Fruit fly (Drosophila melanogaster) whole organism, prepupa: ENCODE data around the gene Wdr24.
A peak's percentile ranks its signal among the peaks of the same experiment; 100 is the strongest.

ENCODE experiments used
- CG10631 ChIP-seq: fragments of 200-800 bp; sonication (Bioruptor generic); optimal IDR thresholded peaks from 2 replicates; lab custom pipeline; 2016; ENCODE audit warnings: missing biosample characterization, missing genetic modification characterization
- CG10669 ChIP-seq: fragments of 200-800 bp; sonication (Bioruptor generic); optimal IDR thresholded peaks from 3 replicates; lab custom pipeline; 2018; ENCODE audit warnings: missing biosample characterization, mild to moderate bottlenecking, missing genetic modification characterization, moderate library complexity
- CG11294 ChIP-seq: fragments of 200-800 bp; sonication (Bioruptor generic); IDR thresholded peaks from 2 replicates; pipeline ENCODE4 v1.3.6; 2022; ENCODE audit warnings: missing biosample characterization, missing genetic modification characterization
- CG11762 ChIP-seq: fragments of 200-800 bp; sonication (Bioruptor generic); optimal IDR thresholded peaks from 3 replicates; lab custom pipeline; 2016; ENCODE audit warnings: missing biosample characterization, missing genetic modification characterization; ENCODE audit not compliant: insufficient read depth
- CG11902 ChIP-seq: fragments of 200-800 bp; sonication (Bioruptor generic); optimal IDR thresholded peaks from 3 replicates; lab custom pipeline; 2016; ENCODE audit warnings: missing biosample characterization, missing genetic modification characterization
- CG1621 ChIP-seq: fragments of 200-800 bp; sonication (Bioruptor generic); optimal IDR thresholded peaks from 3 replicates; lab custom pipeline; 2018; ENCODE audit warnings: missing biosample characterization, mild to moderate bottlenecking, missing genetic modification characterization
- CG16779 ChIP-seq: fragments of 200-800 bp; sonication (Bioruptor generic); optimal IDR thresholded peaks from 3 replicates; lab custom pipeline; 2017; ENCODE audit warnings: missing biosample characterization, mild to moderate bottlenecking, missing genetic modification characterization
- CG31627 ChIP-seq: fragments of 200-800 bp; sonication (Bioruptor generic); optimal IDR thresholded peaks from 3 replicates; lab custom pipeline; 2016; ENCODE audit warnings: missing biosample characterization, missing genetic modification characterization
- CG34406 ChIP-seq: fragments of 200-800 bp; sonication (Bioruptor generic); optimal IDR thresholded peaks from 3 replicates; lab custom pipeline; 2016; ENCODE audit warnings: missing biosample characterization, missing genetic modification characterization
- CG3919 ChIP-seq: fragments of 200-800 bp; sonication (Bioruptor generic); optimal IDR thresholded peaks from 3 replicates; lab custom pipeline; 2016; ENCODE audit warnings: missing biosample characterization, missing genetic modification characterization
- CG4318 ChIP-seq: fragments of 200-800 bp; sonication (Bioruptor generic); optimal IDR thresholded peaks from 3 replicates; lab custom pipeline; 2017; ENCODE audit warnings: missing biosample characterization, mild to moderate bottlenecking, missing genetic modification characterization
- CG6163 ChIP-seq: fragments of 200-800 bp; sonication (Bioruptor generic); IDR thresholded peaks from 3 replicates; pipeline ENCODE4 v1.3.6; 2022; ENCODE audit warnings: missing biosample characterization, missing genetic modification characterization
- CG6276 ChIP-seq: fragments of 200-800 bp; sonication (Bioruptor generic); optimal IDR thresholded peaks from 2 replicates; lab custom pipeline; 2017; ENCODE audit warnings: missing biosample characterization, mild to moderate bottlenecking, missing genetic modification characterization
- CG6792 ChIP-seq: fragments of 200-800 bp; sonication (Bioruptor generic); optimal IDR thresholded peaks from 3 replicates; lab custom pipeline; 2016; ENCODE audit warnings: missing biosample characterization, missing genetic modification characterization
- CG6808 ChIP-seq: fragments of 200-800 bp; sonication (Bioruptor generic); optimal IDR thresholded peaks from 3 replicates; lab custom pipeline; 2017; ENCODE audit warnings: missing biosample characterization, missing genetic modification characterization, mild to moderate bottlenecking, moderate library complexity, missing genetic modification reagents
- CG6854 ChIP-seq: fragments of 200-800 bp; sonication (Bioruptor generic); optimal IDR thresholded peaks from 2 replicates; lab custom pipeline; 2017; ENCODE audit warnings: missing biosample characterization, mild to moderate bottlenecking, missing genetic modification characterization
- CG7368 ChIP-seq: fragments of 200-800 bp; sonication (Bioruptor generic); optimal IDR thresholded peaks from 3 replicates; lab custom pipeline; 2016; ENCODE audit warnings: missing biosample characterization, missing genetic modification characterization
- CG8119 ChIP-seq: fragments of 200-800 bp; sonication (Bioruptor generic); IDR thresholded peaks from 3 replicates; pipeline ENCODE4 v1.3.6; 2022; ENCODE audit warnings: missing biosample characterization, missing genetic modification characterization
- CG8632 ChIP-seq: fragments of 200-800 bp; sonication (Bioruptor generic); optimal IDR thresholded peaks from 3 replicates; lab custom pipeline; 2016; ENCODE audit warnings: missing biosample characterization, missing genetic modification characterization
- CG9139 ChIP-seq: fragments of 200-800 bp; sonication (Bioruptor generic); optimal IDR thresholded peaks from 3 replicates; lab custom pipeline; 2017; ENCODE audit warnings: missing biosample characterization, mild to moderate bottlenecking, missing genetic modification characterization
- Eip75B ChIP-seq: fragments of 200-800 bp; sonication (Bioruptor generic); optimal IDR thresholded peaks from 3 replicates; lab custom pipeline; 2016; ENCODE audit warnings: missing biosample characterization, missing genetic modification characterization
- Eip78C ChIP-seq: fragments of 200-800 bp; sonication (Bioruptor generic); peaks from one replicate; lab custom pipeline; 2016; ENCODE audit warnings: missing biosample characterization, missing genetic modification characterization
- Eip93F ChIP-seq: fragments of 200-800 bp; sonication (Bioruptor generic); optimal IDR thresholded peaks from 2 replicates; lab custom pipeline; 2016; ENCODE audit warnings: missing biosample characterization, mild to moderate bottlenecking, missing genetic modification characterization
- Ets21C ChIP-seq: fragments of 200-800 bp; sonication (Bioruptor generic); optimal IDR thresholded peaks from 3 replicates; lab custom pipeline; 2016; ENCODE audit warnings: missing biosample characterization, missing genetic modification characterization
- Gug ChIP-seq: fragments of 200-800 bp; sonication (Bioruptor generic); IDR thresholded peaks from 2 replicates; pipeline ENCODE4 v1.3.6; 2022; ENCODE audit warnings: missing biosample characterization, missing genetic modification characterization
- Hr38 ChIP-seq: sonication (Bioruptor generic); optimal IDR thresholded peaks from 2 replicates; lab custom pipeline; 2016; ENCODE audit warnings: missing biosample characterization, missing genetic modification characterization
- Hr39 ChIP-seq: fragments of 200-800 bp; sonication (Bioruptor generic); optimal IDR thresholded peaks from 2 replicates; lab custom pipeline; 2016; ENCODE audit warnings: missing biosample characterization, missing genetic modification characterization
- Lpt ChIP-seq: fragments of 200-800 bp; sonication (Bioruptor generic); optimal IDR thresholded peaks from 3 replicates; lab custom pipeline; 2016; ENCODE audit warnings: missing biosample characterization, missing genetic modification characterization
- Met ChIP-seq: fragments of 200-800 bp; sonication (Bioruptor generic); optimal IDR thresholded peaks from 3 replicates; lab custom pipeline; 2016; ENCODE audit warnings: missing biosample characterization, missing genetic modification characterization
- OdsH ChIP-seq: fragments of 200-800 bp; sonication (Bioruptor generic); optimal IDR thresholded peaks from 3 replicates; lab custom pipeline; 2016; ENCODE audit warnings: missing biosample characterization, missing genetic modification characterization
- Smox ChIP-seq: fragments of 200-800 bp; sonication (Bioruptor generic); optimal IDR thresholded peaks from 3 replicates; lab custom pipeline; 2016; ENCODE audit warnings: missing biosample characterization, missing genetic modification characterization
- Sox102F ChIP-seq: fragments of 200-800 bp; sonication (Bioruptor generic); optimal IDR thresholded peaks from 2 replicates; lab custom pipeline; 2016; ENCODE audit warnings: missing biosample characterization, mild to moderate bottlenecking, missing genetic modification characterization
- achi ChIP-seq: fragments of 200-800 bp; sonication (Bioruptor generic); optimal IDR thresholded peaks from 3 replicates; lab custom pipeline; 2016; ENCODE audit warnings: missing biosample characterization, missing genetic modification characterization
- acj6 ChIP-seq: fragments of 200-800 bp; sonication (Bioruptor generic); optimal IDR thresholded peaks from 3 replicates; lab custom pipeline; 2016; ENCODE audit warnings: missing biosample characterization, missing genetic modification characterization
- dac ChIP-seq: fragments of 200-800 bp; sonication (Bioruptor generic); optimal IDR thresholded peaks from 2 replicates; lab custom pipeline; 2017; ENCODE audit warnings: missing biosample characterization, mild to moderate bottlenecking, missing genetic modification characterization
- dsx ChIP-seq: fragments of 200-800 bp; optimal IDR thresholded peaks from 3 replicates; lab custom pipeline; 2019; ENCODE audit warnings: missing biosample characterization, mild to moderate bottlenecking, missing genetic modification characterization, moderate library complexity; ENCODE audit not compliant: poor library complexity, severe bottlenecking
- esn ChIP-seq: fragments of 200-800 bp; sonication (Bioruptor generic); optimal IDR thresholded peaks from 2 replicates; lab custom pipeline; 2016; ENCODE audit warnings: missing biosample characterization, mild to moderate bottlenecking, missing genetic modification characterization, moderate library complexity
- fkh ChIP-seq: fragments of 200-800 bp; sonication (Bioruptor generic); optimal IDR thresholded peaks from 3 replicates; lab custom pipeline; 2017; ENCODE audit warnings: missing biosample characterization, mild to moderate bottlenecking, missing genetic modification characterization, moderate library complexity
- lz ChIP-seq: fragments of 200-800 bp; sonication (Bioruptor generic); optimal IDR thresholded peaks from 3 replicates; lab custom pipeline; 2016; ENCODE audit warnings: missing biosample characterization, missing genetic modification characterization
- net ChIP-seq: fragments of 200-800 bp; sonication (Bioruptor generic); optimal IDR thresholded peaks from 3 replicates; lab custom pipeline; 2016; ENCODE audit warnings: missing biosample characterization, missing genetic modification characterization
- pdm3 ChIP-seq: fragments of 200-800 bp; sonication (Bioruptor generic); optimal IDR thresholded peaks from 3 replicates; lab custom pipeline; 2016; ENCODE audit warnings: missing biosample characterization, missing genetic modification characterization
- salr ChIP-seq, 2 experiments: fragments of 200-800 bp; sonication (Bioruptor generic); optimal IDR thresholded peaks; 3 replicates each; lab custom pipeline; 2016 to 2018; ENCODE audit warnings: missing biosample characterization in 2 of 2, missing genetic modification characterization in 2 of 2, mild to moderate bottlenecking in 1 of 2
- spab ChIP-seq: fragments of 200-800 bp; sonication (Bioruptor generic); optimal IDR thresholded peaks from 2 replicates; lab custom pipeline; 2017; ENCODE audit warnings: missing biosample characterization, mild to moderate bottlenecking, missing genetic modification characterization, missing genetic modification reagents
- ss ChIP-seq, 2 experiments: fragments of 200-800 bp; sonication (Bioruptor generic); optimal IDR thresholded peaks; 2 replicates in 1 of 2; 3 replicates in 1 of 2; lab custom pipeline; 2017 to 2018; ENCODE audit warnings: mild to moderate bottlenecking in 2 of 2, missing biosample characterization in 2 of 2, missing genetic modification characterization in 2 of 2, moderate library complexity in 1 of 2
- svp ChIP-seq: fragments of 200-800 bp; sonication (Bioruptor generic); peaks from one replicate; lab custom pipeline; 2016; ENCODE audit warnings: missing biosample characterization, missing genetic modification characterization
- topi ChIP-seq: fragments of 200-800 bp; sonication (Bioruptor generic); optimal IDR thresholded peaks from 3 replicates; lab custom pipeline; 2016; ENCODE audit warnings: missing biosample characterization, missing genetic modification characterization

Gene Wdr24

dm6 chr3R:29745056-29745455 is at the start of gene Wdr24, which contains the start of gene IntS11 (continued):
- TF ChIP-seq CG8119 (peak; percentile 89), Eip75B (GFP tag; lab: Kevin White, UChicago) (no peak), CG16779 (tag; lab: Kevin White, UChicago) (peak; percentile 84), Hr39 (peak; percentile 98), CG34406 (GFP tag; lab: Kevin White, UChicago) (peak; percentile 94), CG10669 (peak; percentile 100), CG11762 (GFP tag; lab: Kevin White, UChicago) (peak; percentile 85)

- TF ChIP-seq CG3919 (GFP tag; lab: Kevin White, UChicago) = no peak
- TF ChIP-seq CG10631 (GFP tag; lab: Kevin White, UChicago) = no peak
- no peak for TF ChIP-seq CG6854 (GFP tag; lab: Kevin White, UChicago)
- TF ChIP-seq ss (GFP tag; optimal IDR thresholded peaks at IDR 0.05; lab: Kevin White, UChicago) = no peak
- no peak for TF ChIP-seq Eip93F (GFP tag; lab: Kevin White, UChicago)
- TF ChIP-seq CG4318 (GFP tag; lab: Kevin White, UChicago) = no peak
- TF ChIP-seq CG34406 (GFP tag; lab: Kevin White, UChicago) = no peak
- no peak for TF ChIP-seq CG6808
- no peak for TF ChIP-seq fkh (GFP tag; lab: Kevin White, UChicago)
- no peak for TF ChIP-seq CG6163 (GFP tag; lab: Robert Waterston, UW)
- TF ChIP-seq topi = peak; percentile 35
- TF ChIP-seq salr (GFP tag; optimal IDR thresholded peaks at IDR 0.05; lab: Kevin White, UChicago) = no peak
- TF ChIP-seq Gug = no peak
- no peak for TF ChIP-seq net (GFP tag; lab: Kevin White, UChicago)
- no peak for TF ChIP-seq dsx (GFP tag; lab: Kevin White, UChicago)
- TF ChIP-seq Ets21C (GFP tag; lab: Kevin White, UChicago) = no peak
- TF ChIP-seq OdsH (GFP tag; lab: Kevin White, UChicago) = no peak
- TF ChIP-seq esn (GFP tag; lab: Kevin White, UChicago) = peak; percentile 21
- TF ChIP-seq dac = no peak
- no peak for TF ChIP-seq CG6792 (GFP tag; lab: Kevin White, UChicago)
- TF ChIP-seq Lpt (GFP tag; lab: Kevin White, UChicago) = no peak
- peak; percentile 6 for TF ChIP-seq CG31627
- no peak for TF ChIP-seq spab (GFP tag; lab: Kevin White, UChicago)
- TF ChIP-seq CG8632 = no peak
- no peak for TF ChIP-seq Hr38
- TF ChIP-seq CG11902 (GFP tag; lab: Kevin White, UChicago) = no peak
- no peak for TF ChIP-seq lz (GFP tag; lab: Kevin White, UChicago)
- TF ChIP-seq CG1621 (tag; lab: Kevin White, UChicago) = no peak
- no peak for TF ChIP-seq pdm3 (GFP tag; lab: Kevin White, UChicago)
- no peak for TF ChIP-seq Smox
- peak; percentile 75 for TF ChIP-seq svp
- no peak for TF ChIP-seq Sox102F (GFP tag; lab: Kevin White, UChicago)
- TF ChIP-seq Met (GFP tag; lab: Kevin White, UChicago) = no peak
- peak; percentile 18 for TF ChIP-seq Hr39
- peak; percentile 24 for TF ChIP-seq Eip78C (GFP tag; lab: Kevin White, UChicago)
- TF ChIP-seq CG9139 (GFP tag; lab: Kevin White, UChicago) = no peak
- TF ChIP-seq CG7368 (GFP tag; lab: Kevin White, UChicago) = no peak
- no peak for TF ChIP-seq CG6276
- no peak for TF ChIP-seq achi
- no peak for TF ChIP-seq Eip75B (GFP tag; lab: Kevin White, UChicago)
- no peak for TF ChIP-seq CG11294 (GFP tag; lab: Robert Waterston, UW)
- no peak for TF ChIP-seq acj6 (GFP tag; lab: Kevin White, UChicago)
- no peak for TF ChIP-seq CG10669
- TF ChIP-seq CG8119 = no peak
- TF ChIP-seq, all 60 proteins: peak for 6
Observed at dm6 chr3R:29794161-29794882, 49.4 kb upstream of the Wdr24 start, which contains the start of gene sro. sro (plus strand) TSS chr3R:29794597.
